Worm (Caenorhabditis elegans) whole organism, midembryonic: ENCODE measurements around the gene R02D3.8.
"Not testable (repeated sequence)": the region's sequence is repeated elsewhere in the genome, so short reads cannot be mapped to it uniquely, and the experiment has no call there.

ENCODE experiments used
- T22C8.4 ChIP-seq: fragments of 200-800 bp; sonication (Bioruptor generic); IDR thresholded peaks from 2 replicates; pipeline ENCODE4 v1.3.6; 2022; ENCODE audit warnings: missing genetic modification characterization, missing compliant biosample characterization
- cog-1 ChIP-seq: sonication (generic microtip); optimal IDR thresholded peaks from 2 replicates; lab custom pipeline; 2016; ENCODE audit warnings: missing genetic modification characterization, missing compliant biosample characterization
- flt-1 ChIP-seq: fragments of 200-800 bp; sonication (Bioruptor generic); IDR thresholded peaks from 2 replicates; pipeline ENCODE4 v1.3.6; 2022; ENCODE audit warnings: missing genetic modification characterization, missing compliant biosample characterization
- klf-2 ChIP-seq: fragments of 200-800 bp; sonication (Bioruptor generic); conservative IDR thresholded peaks from 2 replicates; pipeline ENCODE4 v1.3.6; 2022; ENCODE audit warnings: missing genetic modification reagents, missing genetic modification characterization, missing compliant biosample characterization
- ref-1 ChIP-seq: fragments of 200-800 bp; sonication (Bioruptor generic); conservative IDR thresholded peaks from 2 replicates; pipeline ENCODE4 v1.3.6; 2022; ENCODE audit warnings: missing genetic modification reagents, missing genetic modification characterization, missing compliant biosample characterization
- ztf-23 ChIP-seq: fragments of 200-800 bp; sonication (Bioruptor generic); IDR thresholded peaks from 2 replicates; pipeline ENCODE4 v1.3.6; 2022; ENCODE audit warnings: missing genetic modification reagents, missing genetic modification characterization, missing compliant biosample characterization
- ztf-29 ChIP-seq: fragments of 200-800 bp; sonication (Bioruptor generic); IDR thresholded peaks from 2 replicates; pipeline ENCODE4 v1.3.6; 2022; ENCODE audit warnings: missing genetic modification reagents, missing genetic modification characterization, missing compliant biosample characterization

- peak; percentile 38; the same call in 1 of the 2 replicates for TF ChIP-seq ztf-23
- not testable (repeated sequence) for TF ChIP-seq ztf-29 (GFP tag; lab: Robert Waterston, UW); flt-1 (GFP tag; lab: Robert Waterston, UW); ref-1 (GFP tag; lab: Robert Waterston, UW); T22C8.4 (GFP tag; lab: Robert Waterston, UW); klf-2; cog-1 (tag; lab: Kevin White, UChicago)
These were observed 24.2 kb upstream of the R02D3.8 start for ce11 chrIV:281247-281646.
